Fruit fly (Drosophila melanogaster) S2 (cell line): ENCODE data around the gene CG43124.

Experiments used
- CG8478 ChIP-seq: fragments of >200 bp; optimal IDR thresholded peaks from 2 replicates; lab custom pipeline; 2018
- CTCF ChIP-seq, 2 experiments: fragments of >200 bp; optimal IDR thresholded peaks; 2 replicates each; lab custom pipeline; 2018

DNA sequence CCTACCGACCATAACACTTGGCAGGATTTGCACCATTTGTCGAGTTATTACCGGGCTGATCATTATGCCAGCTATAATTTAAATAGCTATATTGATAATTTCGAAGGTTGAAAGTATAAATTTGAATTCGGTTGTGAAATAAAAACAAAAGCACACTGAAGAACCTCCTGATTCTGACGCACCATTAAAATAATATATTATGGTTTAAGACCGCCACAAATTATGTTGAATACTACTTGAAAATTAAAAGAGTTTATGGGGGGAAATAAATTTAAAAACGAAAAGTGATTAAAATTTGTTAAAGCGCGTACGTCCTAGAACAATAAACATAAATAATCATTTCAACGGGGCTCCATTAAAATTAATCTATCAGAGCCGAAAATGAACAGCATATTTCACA is 39.9 kb upstream of the CG43124 start, which contains the start of gene CG12516:
- TF ChIP-seq CTCF (optimal IDR thresholded peaks at IDR 0.05; lab: Kevin White, UChicago) (no peak), CG8478 (lab: Kevin White, UChicago) (no peak)
